Fruit fly (Drosophila melanogaster) whole organism, embryonic: Measurements from ENCODE around the gene Gyc89Da.
A peak's percentile ranks its signal among the peaks of the same experiment; 100 is the strongest.

Experiments used
- Adf1 ChIP-seq: fragments of 200-800 bp; sonication (Bioruptor generic); IDR thresholded peaks from 2 replicates; pipeline ENCODE4 v1.3.6; 2022; ENCODE audit warnings: missing biosample characterization, missing genetic modification characterization
- Antp ChIP-seq: fragments of 200-800 bp; sonication (Bioruptor generic); optimal IDR thresholded peaks from 3 replicates; lab custom pipeline; 2016; ENCODE audit warnings: missing biosample characterization, missing genetic modification characterization
- CG11247 ChIP-seq: fragments of 200-800 bp; sonication (Bioruptor generic); IDR thresholded peaks from 2 replicates; pipeline ENCODE4 v1.3.6; 2022; ENCODE audit warnings: missing biosample characterization, missing genetic modification characterization
- CG12104 ChIP-seq: fragments of 200-800 bp; sonication (Bioruptor generic); optimal IDR thresholded peaks from 3 replicates; lab custom pipeline; 2016; ENCODE audit warnings: missing biosample characterization, missing genetic modification characterization
- CG13894 ChIP-seq: fragments of 200-800 bp; sonication (Bioruptor generic); optimal IDR thresholded peaks from 3 replicates; lab custom pipeline; 2018; ENCODE audit warnings: missing biosample characterization, mild to moderate bottlenecking, missing genetic modification characterization, moderate library complexity
- CG14965 ChIP-seq: fragments of 200-800 bp; sonication (Bioruptor generic); optimal IDR thresholded peaks from 2 replicates; lab custom pipeline; 2016; ENCODE audit warnings: missing biosample characterization, missing genetic modification characterization, borderline replicate concordance
- CG16779 ChIP-seq: fragments of 200-800 bp; sonication (Bioruptor generic); IDR thresholded peaks from 2 replicates; pipeline ENCODE4 v1.3.6; 2022; ENCODE audit warnings: missing biosample characterization, missing genetic modification characterization
- CG16863 ChIP-seq: fragments of 200-800 bp; sonication (Bioruptor generic); optimal IDR thresholded peaks from 3 replicates; lab custom pipeline; 2016; ENCODE audit warnings: missing biosample characterization, missing genetic modification characterization
- CG17612 ChIP-seq: fragments of 200-800 bp; sonication (Bioruptor generic); IDR thresholded peaks from 2 replicates; pipeline ENCODE4 v1.3.6; 2022; ENCODE audit warnings: missing biosample characterization, missing genetic modification characterization
- CG17802 ChIP-seq: fragments of 200-800 bp; sonication (Bioruptor generic); optimal IDR thresholded peaks from 2 replicates; lab custom pipeline; 2018; ENCODE audit warnings: missing biosample characterization, mild to moderate bottlenecking, missing genetic modification characterization, moderate library complexity
- CG17829 ChIP-seq: fragments of 200-800 bp; optimal IDR thresholded peaks from 2 replicates; lab custom pipeline; 2019; ENCODE audit warnings: missing biosample characterization, mild to moderate bottlenecking, missing genetic modification characterization, moderate library complexity
- CG1832 ChIP-seq: fragments of 200-800 bp; sonication (Bioruptor generic); optimal IDR thresholded peaks from 2 replicates; lab custom pipeline; 2017; ENCODE audit warnings: missing biosample characterization, mild to moderate bottlenecking, missing genetic modification characterization, inconsistent platforms
- CG30020 ChIP-seq: fragments of 200-800 bp; optimal IDR thresholded peaks from 2 replicates; lab custom pipeline; 2019; ENCODE audit warnings: missing biosample characterization, mild to moderate bottlenecking, missing genetic modification characterization, moderate library complexity
- CG32532 ChIP-seq: fragments of 200-800 bp; sonication (Bioruptor generic); IDR thresholded peaks from 2 replicates; pipeline ENCODE4 v1.3.6; 2022; ENCODE audit warnings: missing biosample characterization, missing genetic modification characterization
- CG34422 ChIP-seq: fragments of 200-800 bp; sonication (Bioruptor generic); IDR thresholded peaks from 3 replicates; pipeline ENCODE4 v1.3.6; 2022; ENCODE audit warnings: missing biosample characterization, missing genetic modification characterization
- CG3847 ChIP-seq: fragments of 200-800 bp; sonication (Bioruptor generic); IDR thresholded peaks from 2 replicates; pipeline ENCODE4 v1.3.6; 2022; ENCODE audit warnings: missing biosample characterization, missing genetic modification characterization
- CG4730 ChIP-seq: fragments of 200-800 bp; sonication (Bioruptor generic); IDR thresholded peaks from 2 replicates; pipeline ENCODE4 v1.3.6; 2022; ENCODE audit warnings: missing biosample characterization, missing genetic modification characterization
- CG4854 ChIP-seq: fragments of 200-800 bp; sonication (Bioruptor generic); optimal IDR thresholded peaks from 2 replicates; lab custom pipeline; 2016; ENCODE audit warnings: missing biosample characterization, missing genetic modification characterization, inconsistent platforms
- CG5953 ChIP-seq: fragments of 200-800 bp; sonication (Bioruptor generic); IDR thresholded peaks from 2 replicates; pipeline ENCODE4 v1.3.6; 2022; ENCODE audit warnings: missing biosample characterization, missing genetic modification characterization
- CHES-1-like ChIP-seq: fragments of 200-800 bp; sonication (Bioruptor generic); optimal IDR thresholded peaks from 2 replicates; lab custom pipeline; 2016; ENCODE audit warnings: missing biosample characterization, missing genetic modification characterization
- D19A ChIP-seq: fragments of 200-800 bp; optimal IDR thresholded peaks from 3 replicates; lab custom pipeline; 2019; ENCODE audit warnings: missing biosample characterization, mild to moderate bottlenecking, missing genetic modification characterization, moderate library complexity
- Dref ChIP-seq: fragments of 200-800 bp; sonication (Bioruptor generic); IDR thresholded peaks from 2 replicates; pipeline ENCODE4 v1.3.6; 2022; ENCODE audit warnings: missing biosample characterization, missing genetic modification characterization
- E2f2 ChIP-seq: fragments of 200-800 bp; sonication (Bioruptor generic); IDR thresholded peaks from 2 replicates; pipeline ENCODE4 v1.3.6; 2022; ENCODE audit warnings: missing biosample characterization, missing genetic modification characterization
- ERR ChIP-seq: fragments of 200-800 bp; sonication (Bioruptor generic); optimal IDR thresholded peaks from 2 replicates; lab custom pipeline; 2016; ENCODE audit warnings: missing biosample characterization, missing genetic modification characterization
- Ets65A ChIP-seq: fragments of 200-800 bp; sonication (Bioruptor generic); peaks from one replicate; lab custom pipeline; 2016; ENCODE audit warnings: missing biosample characterization, missing genetic modification characterization
- HHEX ChIP-seq: fragments of 200-800 bp; sonication (Bioruptor generic); optimal IDR thresholded peaks from 3 replicates; lab custom pipeline; 2017; ENCODE audit warnings: missing biosample characterization, mild to moderate bottlenecking, missing genetic modification characterization, missing genetic modification reagents
- Hmr ChIP-seq: fragments of 200-800 bp; sonication (Bioruptor generic); optimal IDR thresholded peaks from 3 replicates; lab custom pipeline; 2017; ENCODE audit warnings: mild to moderate bottlenecking, missing biosample characterization, missing genetic modification reagents, missing genetic modification characterization
- Hr51 ChIP-seq, 2 experiments: fragments of 200-800 bp; sonication (Bioruptor generic); optimal IDR thresholded peaks; 2 replicates in 1 of 2; 3 replicates in 1 of 2; lab custom pipeline; 2016 to 2018; ENCODE audit warnings: missing biosample characterization in 2 of 2, missing genetic modification characterization in 2 of 2, mild to moderate bottlenecking in 1 of 2, moderate library complexity in 1 of 2
- MTF-1 ChIP-seq: fragments of 200-800 bp; sonication (Bioruptor generic); optimal IDR thresholded peaks from 2 replicates; lab custom pipeline; 2018; ENCODE audit warnings: missing biosample characterization, mild to moderate bottlenecking, missing genetic modification characterization, borderline replicate concordance
- Nf-YA ChIP-seq: fragments of 200-800 bp; sonication (Bioruptor generic); IDR thresholded peaks from 2 replicates; pipeline ENCODE4 v1.3.6; 2022; ENCODE audit warnings: missing biosample characterization, missing genetic modification characterization
- Sry-β ChIP-seq: fragments of 200-800 bp; sonication (Bioruptor generic); optimal IDR thresholded peaks from 2 replicates; lab custom pipeline; 2018; ENCODE audit warnings: missing biosample characterization, mild to moderate bottlenecking, missing genetic modification characterization, moderate library complexity
- Stat92E ChIP-seq, 3 experiments: fragments of >200 bp in 2 of 3; fragments of 200-800 bp in 1 of 3; sonication (Bioruptor generic) in 1 of 3; optimal IDR thresholded peaks; 2 replicates each; lab custom pipeline; 2017 to 2019; ENCODE audit warnings: missing biosample characterization in 3 of 3, missing genetic modification characterization in 3 of 3, mild to moderate bottlenecking in 1 of 3, moderate library complexity in 1 of 3
- abd-A ChIP-seq: fragments of 200-800 bp; sonication (Bioruptor generic); optimal IDR thresholded peaks from 3 replicates; lab custom pipeline; 2019; ENCODE audit warnings: missing biosample characterization, mild to moderate bottlenecking, missing genetic modification characterization, moderate library complexity
- amos ChIP-seq: fragments of 200-800 bp; sonication (Bioruptor generic); IDR thresholded peaks from 2 replicates; pipeline ENCODE4 v1.3.6; 2022; ENCODE audit warnings: missing biosample characterization, missing genetic modification characterization; ENCODE audit not compliant: partially characterized antibody
- ap ChIP-seq: fragments of 200-800 bp; sonication (Bioruptor generic); IDR thresholded peaks from 2 replicates; pipeline ENCODE4 v1.3.6; 2022; ENCODE audit warnings: missing biosample characterization, missing genetic modification characterization
- chn ChIP-seq: fragments of 200-800 bp; sonication (Bioruptor generic); optimal IDR thresholded peaks from 2 replicates; lab custom pipeline; 2016; ENCODE audit warnings: missing biosample characterization, missing genetic modification characterization
- danr ChIP-seq: fragments of 200-800 bp; sonication (Bioruptor generic); IDR thresholded peaks from 2 replicates; pipeline ENCODE4 v1.3.6; 2022; ENCODE audit warnings: missing biosample characterization, missing genetic modification characterization
- eve ChIP-seq, 2 experiments: fragments of >200 bp; optimal IDR thresholded peaks; 2 replicates each; lab custom pipeline; 2017; ENCODE audit warnings: missing biosample characterization in 2 of 2, missing genetic modification characterization in 2 of 2
- gcm2 ChIP-seq: fragments of 200-800 bp; sonication (Bioruptor generic); optimal IDR thresholded peaks from 2 replicates; lab custom pipeline; 2016; ENCODE audit warnings: missing biosample characterization, missing genetic modification characterization
- grn ChIP-seq: fragments of 200-800 bp; sonication (Bioruptor generic); optimal IDR thresholded peaks from 3 replicates; lab custom pipeline; 2017; ENCODE audit warnings: missing biosample characterization, missing genetic modification characterization
- gro ChIP-seq: fragments of 200-800 bp; sonication (Bioruptor generic); optimal IDR thresholded peaks from 2 replicates; lab custom pipeline; 2016; ENCODE audit warnings: missing biosample characterization, missing genetic modification characterization
- kah ChIP-seq: fragments of 200-800 bp; sonication (Bioruptor generic); optimal IDR thresholded peaks from 2 replicates; lab custom pipeline; 2018; ENCODE audit warnings: missing biosample characterization, mild to moderate bottlenecking, missing genetic modification characterization
- lmd ChIP-seq: fragments of 200-800 bp; sonication (Bioruptor generic); IDR thresholded peaks from 2 replicates; pipeline ENCODE4 v1.3.6; 2022; ENCODE audit warnings: missing biosample characterization, missing genetic modification characterization
- luna ChIP-seq: fragments of 200-800 bp; sonication (Bioruptor generic); optimal IDR thresholded peaks from 2 replicates; lab custom pipeline; 2016; ENCODE audit warnings: missing biosample characterization, missing genetic modification characterization
- phol ChIP-seq: fragments of 200-800 bp; sonication (Bioruptor generic); optimal IDR thresholded peaks from 3 replicates; lab custom pipeline; 2018; ENCODE audit warnings: missing biosample characterization, mild to moderate bottlenecking, missing genetic modification characterization, moderate library complexity
- pnt ChIP-seq: fragments of 200-800 bp; sonication (Bioruptor generic); optimal IDR thresholded peaks from 3 replicates; lab custom pipeline; 2016; ENCODE audit warnings: missing biosample characterization, missing genetic modification characterization
- ranshi ChIP-seq: fragments of 200-800 bp; sonication (Bioruptor generic); IDR thresholded peaks from 2 replicates; pipeline ENCODE4 v1.3.6; 2022; ENCODE audit warnings: missing biosample characterization, missing genetic modification characterization
- sens-2 ChIP-seq: fragments of 200-800 bp; sonication (Bioruptor generic); IDR thresholded peaks from 2 replicates; pipeline ENCODE4 v1.3.6; 2022; ENCODE audit warnings: missing biosample characterization, missing genetic modification characterization
- tin ChIP-seq: fragments of 200-800 bp; sonication (Bioruptor generic); optimal IDR thresholded peaks from 3 replicates; lab custom pipeline; 2016; ENCODE audit warnings: missing biosample characterization, missing genetic modification characterization
- unpg ChIP-seq: fragments of 200-800 bp; sonication (Bioruptor generic); optimal IDR thresholded peaks from 3 replicates; lab custom pipeline; 2018; ENCODE audit warnings: missing biosample characterization, mild to moderate bottlenecking, missing genetic modification characterization, moderate library complexity

The Gyc89Da gene

dm6 chr3R:16469501-16470263, 2.7 kb upstream of the Gyc89Da start, which contains the start of the genes CG42232 and CSN5 (continued):
- no peak for TF ChIP-seq eve (GFP tag; optimal IDR thresholded peaks at IDR 0.05; lab: Kevin White, UChicago)
- no peak for TF ChIP-seq CG13894 (tag; lab: Kevin White, UChicago)
- TF ChIP-seq CG5953 (GFP tag; lab: Robert Waterston, UW): 0 out of 2 replicates have a peak, but pooled peaks have one; percentile 16
- no peak for TF ChIP-seq D19A (tag; lab: Kevin White, UChicago)
- TF ChIP-seq CG4730 (GFP tag; lab: Robert Waterston, UW): 0 out of 2 replicates have a peak, but pooled peaks have one; percentile 21
- TF ChIP-seq CG14965 (GFP tag; lab: Kevin White, UChicago): no peak
- TF ChIP-seq ERR (GFP tag; lab: Kevin White, UChicago): no peak
- no peak for TF ChIP-seq gcm2 (GFP tag; lab: Kevin White, UChicago)
- TF ChIP-seq CG17802 (tag; lab: Kevin White, UChicago): peak; percentile 6
- peak; percentile 65 for TF ChIP-seq pnt (GFP tag; lab: Kevin White, UChicago)
- TF ChIP-seq Adf1 (GFP tag; lab: Robert Waterston, UW): no peak
- no peak for TF ChIP-seq danr
- no peak for TF ChIP-seq luna (GFP tag; lab: Kevin White, UChicago)
- TF ChIP-seq grn (GFP tag; lab: Kevin White, UChicago): no peak
- no peak for TF ChIP-seq Nf-YA
- TF ChIP-seq Ets65A: peak; percentile 91
- TF ChIP-seq phol (tag; lab: Kevin White, UChicago): peak; percentile 79
- no peak for TF ChIP-seq kah (GFP tag; lab: Kevin White, UChicago)
- TF ChIP-seq CG34422 (GFP tag; lab: Robert Waterston, UW): peak; percentile 21; the same call in 1 of the 3 replicates
- no peak for TF ChIP-seq ranshi (GFP tag; lab: Robert Waterston, UW)
- TF ChIP-seq CG16863 (GFP tag; lab: Kevin White, UChicago): peak; percentile 39
- TF ChIP-seq CG11247 (GFP tag; lab: Robert Waterston, UW): no peak
- peak; percentile 37 for TF ChIP-seq CG30020
- peak; percentile 76 for TF ChIP-seq CG17829
- peak; percentile 38; the same call in 1 of the 2 replicates for TF ChIP-seq ap (GFP tag; lab: Robert Waterston, UW)
- TF ChIP-seq CG12104 (GFP tag; lab: Kevin White, UChicago): peak; percentile 63
- TF ChIP-seq CG4854 (GFP tag; lab: Kevin White, UChicago): no peak
- TF ChIP-seq Hr51 (GFP tag; optimal IDR thresholded peaks at IDR 0.05; lab: Kevin White, UChicago): peak in 1 of 2 experiments; percentile 36
- no peak for TF ChIP-seq Antp (GFP tag; lab: Kevin White, UChicago)
- no peak for TF ChIP-seq MTF-1
- TF ChIP-seq gro: no peak
- no peak for TF ChIP-seq Sry-β
- peak; percentile 69 for TF ChIP-seq CG3847 (GFP tag; lab: Robert Waterston, UW)
- no peak for TF ChIP-seq CG17612 (GFP tag; lab: Robert Waterston, UW)
- TF ChIP-seq E2f2 (GFP tag; lab: Robert Waterston, UW): peak; percentile 62
- no peak for TF ChIP-seq Stat92E (GFP tag; optimal IDR thresholded peaks at IDR 0.05; lab: Kevin White, UChicago)
- TF ChIP-seq Hmr (GFP tag; lab: Kevin White, UChicago): peak; percentile 51
- peak; percentile 25; the same call in 1 of the 2 replicates for TF ChIP-seq lmd (GFP tag; lab: Robert Waterston, UW)
- peak; percentile 51; the same call in 1 of the 2 replicates for TF ChIP-seq amos (GFP tag; lab: Robert Waterston, UW)
- TF ChIP-seq chn: peak; percentile 37
- peak; percentile 60 for TF ChIP-seq Dref (GFP tag; lab: Robert Waterston, UW)
- TF ChIP-seq HHEX (GFP tag; lab: Kevin White, UChicago): peak; percentile 33
- TF ChIP-seq CG16779: no peak
- TF ChIP-seq CG1832 (GFP tag; lab: Kevin White, UChicago): no peak
- TF ChIP-seq abd-A (tag; lab: Kevin White, UChicago): no peak
- TF ChIP-seq tin: peak; percentile 48
- no peak for TF ChIP-seq unpg (GFP tag; lab: Kevin White, UChicago)
- peak; percentile 57 for TF ChIP-seq CG32532 (GFP tag; lab: Robert Waterston, UW)
- TF ChIP-seq CHES-1-like (GFP tag; lab: Kevin White, UChicago): peak; percentile 26
- no peak for TF ChIP-seq sens-2 (GFP tag; lab: Robert Waterston, UW)
